Fruit fly (Drosophila melanogaster) whole organism: ENCODE measurements around the gene CG34001.

Experiments
- EcR ChIP-seq, 2 experiments: fragments of >200 bp; optimal IDR thresholded peaks; 2 replicates each; lab custom pipeline; 2017; ENCODE audit warnings: missing biosample characterization in 2 of 2, missing genetic modification characterization in 2 of 2, missing genetic modification reagents in 2 of 2
- usp ChIP-seq: fragments of >200 bp; optimal IDR thresholded peaks from 2 replicates; lab custom pipeline; 2017; ENCODE audit warnings: missing biosample characterization, missing genetic modification characterization, mixed read lengths

dm6 chr3L:10584965-10585364, 45.9 kb upstream of the CG34001 start:
- no peak for TF ChIP-seq EcR (GFP tag; optimal IDR thresholded peaks at IDR 0.05; lab: Kevin White, UChicago)
- no peak for TF ChIP-seq usp
